Worm (Caenorhabditis elegans) whole organism, early embryonic: ENCODE data around the gene pac-1.

Experiments used
- B0310.2 ChIP-seq: sonication (generic microtip); optimal IDR thresholded peaks from 2 replicates; lab custom pipeline; 2016; ENCODE audit warnings: mild to moderate bottlenecking, missing genetic modification characterization, missing compliant biosample characterization
- ama-1 ChIP-seq: fragments of 150-350 bp; optimal IDR thresholded peaks from 2 replicates; lab custom pipeline; 2014
- ceh-13 ChIP-seq: fragments of 200-800 bp; sonication (Bioruptor generic); optimal IDR thresholded peaks from 2 replicates; lab custom pipeline; 2018; ENCODE audit warnings: mild to moderate bottlenecking, missing genetic modification characterization, missing compliant biosample characterization
- ceh-36 ChIP-seq: sonication (generic microtip); optimal IDR thresholded peaks from 2 replicates; lab custom pipeline; 2016; ENCODE audit warnings: missing genetic modification characterization, inconsistent platforms, missing compliant biosample characterization
- ets-7 ChIP-seq: sonication (generic microtip); optimal IDR thresholded peaks from 2 replicates; lab custom pipeline; 2016; ENCODE audit warnings: missing genotype, missing genetic modification characterization, missing compliant biosample characterization
- flt-1 ChIP-seq: fragments of 200-800 bp; sonication (Bioruptor generic); IDR thresholded peaks from 2 replicates; pipeline ENCODE4 v1.3.6; 2022; ENCODE audit warnings: missing genetic modification characterization, missing compliant biosample characterization
- hmg-4 ChIP-seq: fragments of 200-800 bp; sonication (Bioruptor generic); optimal IDR thresholded peaks from 2 replicates; lab custom pipeline; 2018; ENCODE audit warnings: mild to moderate bottlenecking, missing genetic modification characterization, missing compliant biosample characterization
- hnd-1 ChIP-seq: sonication (generic microtip); optimal IDR thresholded peaks from 2 replicates; lab custom pipeline; 2016; ENCODE audit warnings: missing genetic modification characterization, missing compliant biosample characterization
- pes-1 ChIP-seq: fragments of 200-800 bp; sonication (Bioruptor generic); IDR thresholded peaks from 2 replicates; pipeline ENCODE4 v1.3.6; 2022; ENCODE audit warnings: missing genetic modification reagents, missing genetic modification characterization, missing compliant biosample characterization
- scrt-1 ChIP-seq: fragments of 200-800 bp; sonication (Bioruptor generic); IDR thresholded peaks from 2 replicates; pipeline ENCODE4 v1.3.6; 2022; ENCODE audit warnings: missing genetic modification characterization, missing compliant biosample characterization
- tbx-37 ChIP-seq: fragments of 200-800 bp; sonication (Bioruptor generic); conservative IDR thresholded peaks from 2 replicates; pipeline ENCODE4 v1.3.6; 2022; ENCODE audit warnings: missing genetic modification reagents, missing genetic modification characterization, missing compliant biosample characterization
- tra-4 ChIP-seq: sonication (generic microtip); optimal IDR thresholded peaks from 2 replicates; lab custom pipeline; 2017; ENCODE audit warnings: missing genetic modification characterization, missing compliant biosample characterization

- TF ChIP-seq scrt-1 (no peak), flt-1 (GFP tag; lab: Robert Waterston, UW) (no peak), ama-1 (lab: Kevin White, UChicago) (no peak), hnd-1 (tag; lab: Kevin White, UChicago) (no peak), ets-7 (tag; lab: Kevin White, UChicago) (no peak), pes-1 (GFP tag; lab: Robert Waterston, UW) (no peak), ceh-36 (tag; lab: Kevin White, UChicago) (no peak), B0310.2 (tag; lab: Kevin White, UChicago) (no peak), hmg-4 (GFP tag; lab: Kevin White, UChicago) (no peak), ceh-13 (GFP tag; lab: Kevin White, UChicago) (no peak), tra-4 (tag; lab: Kevin White, UChicago) (no peak), tbx-37 (GFP tag; lab: Robert Waterston, UW) (no peak)
Measured at ce11 chrIII:8533900-8534299, 39.1 kb downstream of the pac-1 start.
